Fruit fly (Drosophila melanogaster): Measurements from ENCODE around the gene CG8952.

CG8952 gene

dm6 chrX:15804790-15805189, 38.5 kb upstream of the CG8952 start (continued):
- TF ChIP-seq acj6 (GFP tag; optimal IDR thresholded peaks at IDR 0.05) = no peak
- TF ChIP-seq CG10631 (GFP tag; optimal IDR thresholded peaks at IDR 0.05) = peak; percentile 36
- TF ChIP-seq OdsH (GFP tag; optimal IDR thresholded peaks at IDR 0.05) = no peak
- TF ChIP-seq topi (GFP tag; optimal IDR thresholded peaks at IDR 0.05) = no peak
- peak; percentile 21 for TF ChIP-seq CG34406 (GFP tag; optimal IDR thresholded peaks at IDR 0.05)
- no peak for TF ChIP-seq CG31627 (GFP tag; optimal IDR thresholded peaks at IDR 0.05)
- no peak for TF ChIP-seq dsx (GFP tag; optimal IDR thresholded peaks at IDR 0.05; ENCODE audit: poor library complexity, severe bottlenecking)
- TF ChIP-seq CG6792 (GFP tag; optimal IDR thresholded peaks at IDR 0.05) = no peak
- TF ChIP-seq CG3032 (tag; optimal IDR thresholded peaks at IDR 0.05) = no peak
- TF ChIP-seq Sox102F (GFP tag; optimal IDR thresholded peaks at IDR 0.05) = no peak
- no peak for TF ChIP-seq Hr4 (GFP tag; optimal IDR thresholded peaks at IDR 0.05)
- no peak for TF ChIP-seq fd59A (GFP tag; optimal IDR thresholded peaks at IDR 0.05)
- no peak for TF ChIP-seq CG7368 (GFP tag; optimal IDR thresholded peaks at IDR 0.05)
- TF ChIP-seq Eip78C (GFP tag) = peak; percentile 60
- no peak for TF ChIP-seq CG6854 (GFP tag; optimal IDR thresholded peaks at IDR 0.05)
- no peak for TF ChIP-seq net (GFP tag; optimal IDR thresholded peaks at IDR 0.05)

dm6 chrX:15803764-15804563, 37.7 kb upstream of the CG8952 start, which contains the start of the genes PGRP-LE and sd:
TSS of gene PGRP-LE (minus strand) at chrX:15803880.
TSS of gene sd (plus strand) at chrX:15804370.
- TF ChIP-seq svp (GFP tag) (peak; percentile 53), CG10631 (GFP tag; optimal IDR thresholded peaks at IDR 0.05) (no peak), CG15336 (GFP tag; IDR thresholded peaks at IDR 0.05) (peak; percentile 29; the same call in 1 of the 2 replicates), achi (GFP tag; optimal IDR thresholded peaks at IDR 0.05) (peak; percentile 34), Smox (GFP tag; optimal IDR thresholded peaks at IDR 0.05) (peak; percentile 13), CG4318 (GFP tag; optimal IDR thresholded peaks at IDR 0.05) (no peak), CG1621 (tag; optimal IDR thresholded peaks at IDR 0.05) (no peak), CG11902 (GFP tag; optimal IDR thresholded peaks at IDR 0.05) (no peak), CG3919 (GFP tag; optimal IDR thresholded peaks at IDR 0.05) (no peak), CG3032 (tag; optimal IDR thresholded peaks at IDR 0.05) (no peak), salr (GFP tag; optimal IDR thresholded peaks at IDR 0.05) (no peak), eg (GFP tag; IDR thresholded peaks at IDR 0.05) (no peak), CG6808 (GFP tag; optimal IDR thresholded peaks at IDR 0.05) (no peak), fd85E (GFP tag; optimal IDR thresholded peaks at IDR 0.05) (no peak), Sox102F (GFP tag; optimal IDR thresholded peaks at IDR 0.05) (peak; percentile 40), CG7368 (GFP tag; optimal IDR thresholded peaks at IDR 0.05) (no peak), Met (GFP tag; optimal IDR thresholded peaks at IDR 0.05) (no peak), CG6163 (GFP tag; IDR thresholded peaks at IDR 0.05) (peak; percentile 29; the same call in 1 of the 3 replicates), CG6276 (GFP tag; optimal IDR thresholded peaks at IDR 0.05) (peak; percentile 30), pdm3 (GFP tag; optimal IDR thresholded peaks at IDR 0.05) (no peak), ss (GFP tag; optimal IDR thresholded peaks at IDR 0.05) (no peak), CG11762 (GFP tag; optimal IDR thresholded peaks at IDR 0.05; ENCODE audit: insufficient read depth) (no peak), spab (GFP tag; optimal IDR thresholded peaks at IDR 0.05) (no peak), topi (GFP tag; optimal IDR thresholded peaks at IDR 0.05) (no peak), Blimp-1 (GFP tag; optimal IDR thresholded peaks at IDR 0.05) (peak; percentile 22), Eip75B (GFP tag; optimal IDR thresholded peaks at IDR 0.05) (no peak), Ets21C (GFP tag; optimal IDR thresholded peaks at IDR 0.05) (no peak), CG8119 (GFP tag; IDR thresholded peaks at IDR 0.05) (0 out of 3 replicates have a peak, but pooled peaks have one; percentile 14), CG31627 (GFP tag; optimal IDR thresholded peaks at IDR 0.05) (no peak), vri (GFP tag; optimal IDR thresholded peaks at IDR 0.05) (no peak), net (GFP tag; optimal IDR thresholded peaks at IDR 0.05) (no peak), acj6 (GFP tag; optimal IDR thresholded peaks at IDR 0.05) (no peak), CG32006 (GFP tag; optimal IDR thresholded peaks at IDR 0.05) (no peak), Hr38 (GFP tag; optimal IDR thresholded peaks at IDR 0.05) (no peak), Gug (GFP tag; IDR thresholded peaks at IDR 0.05) (no peak), CG8319 (GFP tag; optimal IDR thresholded peaks at IDR 0.05) (no peak), CG10669 (GFP tag; optimal IDR thresholded peaks at IDR 0.05) (no peak), CG11294 (GFP tag; IDR thresholded peaks at IDR 0.05) (no peak), CG16779 (tag; optimal IDR thresholded peaks at IDR 0.05) (no peak), Sox15 (GFP tag; optimal IDR thresholded peaks at IDR 0.05) (no peak), fd59A (GFP tag; optimal IDR thresholded peaks at IDR 0.05) (no peak)

All from whole organism, prepupa.